Worm (Caenorhabditis elegans): ENCODE data around the gene snn-1.
"Not testable (repeated sequence)": the region's sequence is repeated elsewhere in the genome, so short reads cannot be mapped to it uniquely, and the experiment has no call there.

The snn-1 gene

ce11 chrIV:1831174-1831573 is 16.3 kb upstream of the snn-1 start (continued):
- peak; percentile 97 for TF ChIP-seq let-526 (GFP tag; IDR thresholded peaks at IDR 0.05)
- TF ChIP-seq F33H1.4 (GFP tag; IDR thresholded peaks at IDR 0.05) = peak; percentile 64
- peak; percentile 96 for TF ChIP-seq bed-2 (GFP tag; IDR thresholded peaks at IDR 0.05)
- peak; percentile 95 for TF ChIP-seq ekl-4 (GFP tag; IDR thresholded peaks at IDR 0.05)
- TF ChIP-seq nfya-2 (GFP tag; IDR thresholded peaks at IDR 0.05) = peak; percentile 93; the same call in 1 of the 2 replicates
- TF ChIP-seq hmg-1.2 (GFP tag; IDR thresholded peaks at IDR 0.05) = 0 out of 2 replicates have a peak, but pooled peaks have one; percentile 30
- peak; percentile 98 for TF ChIP-seq egrh-3 (GFP tag; IDR thresholded peaks at IDR 0.05)
- TF ChIP-seq B0019.2 (GFP tag; conservative IDR thresholded peaks at IDR 0.05) = peak; percentile 92
- TF ChIP-seq cebp-1 (GFP tag; IDR thresholded peaks at IDR 0.05) = peak; percentile 80
- TF ChIP-seq cebp-1 (tag; optimal IDR thresholded peaks at IDR 0.05) = not testable (repeated sequence)
- TF ChIP-seq Y56A3A.18 (GFP tag; IDR thresholded peaks at IDR 0.05) = peak; percentile 89; the same call in 1 of the 2 replicates
- peak; percentile 98 for TF ChIP-seq ztf-6 (GFP tag; IDR thresholded peaks at IDR 0.05)

- no peak for TF ChIP-seq egl-44 (GFP tag; IDR thresholded peaks at IDR 0.05)
- no peak for TF ChIP-seq lin-54 (GFP tag; optimal IDR thresholded peaks at IDR 0.05)
- TF ChIP-seq D2030.7 (GFP tag; IDR thresholded peaks at IDR 0.05) = no peak
- no peak for TF ChIP-seq F33H1.4 (GFP tag; IDR thresholded peaks at IDR 0.05)
- TF ChIP-seq unc-130 (GFP tag; optimal IDR thresholded peaks at IDR 0.05) = no peak
- no peak for TF ChIP-seq chd-7 (tag; optimal IDR thresholded peaks at IDR 0.05)
- no peak for TF ChIP-seq dpff-1 (tag; optimal IDR thresholded peaks at IDR 0.05)
- no peak for TF ChIP-seq F55B11.4 (tag; optimal IDR thresholded peaks at IDR 0.05; ENCODE audit: borderline replicate concordance, insufficient read depth)
- no peak for TF ChIP-seq K12H6.12 (tag; optimal IDR thresholded peaks at IDR 0.05)
- no peak for TF ChIP-seq ztf-3 (GFP tag; optimal IDR thresholded peaks at IDR 0.05)
- TF ChIP-seq rcor-1 (GFP tag; IDR thresholded peaks at IDR 0.05) = no peak
- no peak for TF ChIP-seq zfh-2 (GFP tag; conservative IDR thresholded peaks at IDR 0.05)
Observed at ce11 chrIV:1827362-1827761, 12.4 kb upstream of the snn-1 start.

- TF ChIP-seq lin-35 (GFP tag; optimal IDR thresholded peaks at IDR 0.05) = peak in 1 of 3 experiments; percentile 7
- no peak for TF ChIP-seq ceh-58 (GFP tag; IDR thresholded peaks at IDR 0.05)
- no peak for TF ChIP-seq lag-1 (GFP tag; IDR thresholded peaks at IDR 0.05)
- TF ChIP-seq lin-40 (tag; optimal IDR thresholded peaks at IDR 0.05) = no peak
- TF ChIP-seq B0019.2 (GFP tag; conservative IDR thresholded peaks at IDR 0.05) = no peak
- TF ChIP-seq nfyb-1 (GFP tag; IDR thresholded peaks at IDR 0.05) = no peak
- TF ChIP-seq unc-62 (GFP tag; optimal IDR thresholded peaks at IDR 0.05) = no peak
Observed at ce11 chrIV:1826737-1827136, 11.8 kb upstream of the snn-1 start.

- TF ChIP-seq egrh-3 (GFP tag; IDR thresholded peaks at IDR 0.05) (peak; percentile 77; the same call in 1 of the 2 replicates), F23B12.7 (tag; optimal IDR thresholded peaks at IDR 0.05; ENCODE audit: insufficient read depth) (no peak), zfh-2 (GFP tag; conservative IDR thresholded peaks at IDR 0.05) (peak; percentile 89)
Observed at ce11 chrIV:1825789-1826188, 10.9 kb upstream of the snn-1 start.

ce11 chrIV:1824065-1824531 is 9.2 kb upstream of the snn-1 start, which contains the start of gene cmk-1:
cmk-1 (plus strand) TSS chrIV:1824481.
- TF ChIP-seq lag-1 (GFP tag; IDR thresholded peaks at IDR 0.05) = no peak
- no peak for TF ChIP-seq bed-1 (GFP tag; IDR thresholded peaks at IDR 0.05)
- TF ChIP-seq hmg-1.2 (GFP tag; IDR thresholded peaks at IDR 0.05) = no peak
- no peak for TF ChIP-seq rec-8 (tag; optimal IDR thresholded peaks at IDR 0.05)
- no peak for TF ChIP-seq cebp-2 (GFP tag; IDR thresholded peaks at IDR 0.05)
- no peak for TF ChIP-seq ztf-18 (tag; optimal IDR thresholded peaks at IDR 0.05)
- TF ChIP-seq sptf-2 (GFP tag; optimal IDR thresholded peaks at IDR 0.05) = no peak
- no peak for TF ChIP-seq lir-1 (GFP tag; conservative IDR thresholded peaks at IDR 0.05)
- TF ChIP-seq B0261.1 (tag; optimal IDR thresholded peaks at IDR 0.05) = no peak
- no peak for TF ChIP-seq mes-4 (tag; optimal IDR thresholded peaks at IDR 0.05)
- TF ChIP-seq cebp-1 (GFP tag; IDR thresholded peaks at IDR 0.05) = no peak
- peak; percentile 53 for TF ChIP-seq cebp-1 (tag; optimal IDR thresholded peaks at IDR 0.05)
- peak; percentile 27; the same call in 1 of the 2 replicates for TF ChIP-seq mcd-1 (GFP tag; IDR thresholded peaks at IDR 0.05)
- TF ChIP-seq egl-44 (GFP tag; IDR thresholded peaks at IDR 0.05) = no peak
- no peak for TF ChIP-seq zim-3 (tag; optimal IDR thresholded peaks at IDR 0.05)
- no peak for TF ChIP-seq ztf-26 (tag; optimal IDR thresholded peaks at IDR 0.05)
- no peak for TF ChIP-seq ekl-4 (GFP tag; IDR thresholded peaks at IDR 0.05)
- no peak for TF ChIP-seq ccch-3 (GFP tag; optimal IDR thresholded peaks at IDR 0.05)
